Fruit fly (Drosophila melanogaster) whole organism, pupa: ENCODE results near the gene CG1695.

Experiments used
- CG12605 ChIP-seq: fragments of 200-800 bp; sonication (Bioruptor generic); IDR thresholded peaks from 2 replicates; pipeline ENCODE4 v1.3.6; 2022; ENCODE audit warnings: missing biosample characterization, missing genetic modification characterization
- CG13204 ChIP-seq: fragments of 200-800 bp; sonication (Bioruptor generic); optimal IDR thresholded peaks from 2 replicates; lab custom pipeline; 2018; ENCODE audit warnings: missing biosample characterization, mild to moderate bottlenecking, missing genetic modification characterization, moderate library complexity
- CG15710 ChIP-seq: fragments of 200-800 bp; sonication (Bioruptor generic); optimal IDR thresholded peaks from 2 replicates; lab custom pipeline; 2018; ENCODE audit warnings: missing biosample characterization, mild to moderate bottlenecking, missing genetic modification characterization, moderate library complexity
- CG17806 ChIP-seq: fragments of 200-800 bp; sonication (Bioruptor generic); optimal IDR thresholded peaks from 2 replicates; lab custom pipeline; 2018; ENCODE audit warnings: missing biosample characterization, mild to moderate bottlenecking, missing genetic modification characterization, moderate library complexity
- CG32121 ChIP-seq: fragments of 200-800 bp; sonication (Bioruptor generic); IDR thresholded peaks from 2 replicates; pipeline ENCODE4 v1.3.6; 2022; ENCODE audit warnings: missing biosample characterization, missing genetic modification characterization
- CG34367 ChIP-seq: fragments of 200-800 bp; sonication (Bioruptor generic); optimal IDR thresholded peaks from 2 replicates; lab custom pipeline; 2018; ENCODE audit warnings: missing biosample characterization, mild to moderate bottlenecking, missing genetic modification characterization
- CG4496 ChIP-seq: fragments of 200-800 bp; sonication (Bioruptor generic); IDR thresholded peaks from 3 replicates; pipeline ENCODE4 v1.3.6; 2022; ENCODE audit warnings: missing biosample characterization, missing genetic modification characterization
- CG8159 ChIP-seq: fragments of 200-800 bp; sonication (Bioruptor generic); optimal IDR thresholded peaks from 3 replicates; lab custom pipeline; 2018; ENCODE audit warnings: missing biosample characterization, mild to moderate bottlenecking, missing genetic modification characterization, moderate library complexity
- CG8301 ChIP-seq: fragments of 200-800 bp; sonication (Bioruptor generic); optimal IDR thresholded peaks from 2 replicates; lab custom pipeline; 2018; ENCODE audit warnings: missing biosample characterization, mild to moderate bottlenecking, missing genetic modification characterization
- EcR ChIP-seq: fragments of 200-800 bp; sonication (Bioruptor generic); optimal IDR thresholded peaks from 3 replicates; lab custom pipeline; 2019; ENCODE audit warnings: missing biosample characterization, missing genetic modification characterization, mild to moderate bottlenecking, moderate library complexity, missing genetic modification reagents
- Pif1B ChIP-seq: fragments of 200-800 bp; sonication (Bioruptor generic); optimal IDR thresholded peaks from 3 replicates; lab custom pipeline; 2016; ENCODE audit warnings: missing biosample characterization, missing genetic modification characterization
- gl ChIP-seq: fragments of 200-800 bp; sonication (Bioruptor generic); optimal IDR thresholded peaks from 2 replicates; lab custom pipeline; 2018; ENCODE audit warnings: missing biosample characterization, mild to moderate bottlenecking, missing genetic modification characterization
- rn ChIP-seq: fragments of 200-800 bp; sonication (Bioruptor generic); IDR thresholded peaks from 2 replicates; pipeline ENCODE4 v1.3.6; 2022; ENCODE audit warnings: missing biosample characterization, missing genetic modification characterization

DNA sequence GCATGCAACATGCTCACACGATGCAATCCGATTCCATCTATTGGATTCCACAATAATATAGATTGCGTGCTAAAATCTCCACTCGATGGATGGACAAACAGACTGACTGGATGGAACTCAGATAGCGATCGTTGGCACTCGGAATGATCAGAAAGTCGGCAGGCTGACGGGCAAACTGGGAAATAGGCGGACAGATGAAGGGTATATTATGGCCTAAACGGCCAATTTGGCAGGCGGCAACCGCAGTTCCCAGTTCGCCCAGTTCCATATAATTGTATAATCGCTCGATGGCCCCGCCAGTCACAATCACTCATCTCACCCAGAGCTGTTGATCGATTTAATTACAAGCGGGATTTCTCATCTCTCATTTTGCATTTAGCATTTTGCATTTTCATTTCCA is 14.4 kb upstream of the CG1695 start, which contains the start of gene Obp19d:
- TF ChIP-seq CG13204 = no peak
- TF ChIP-seq CG4496 (GFP tag; lab: Robert Waterston, UW) = no peak
- no peak for TF ChIP-seq CG34367 (tag; lab: Kevin White, UChicago)
- TF ChIP-seq CG8159 (tag; lab: Kevin White, UChicago) = no peak
- no peak for TF ChIP-seq CG8301 (tag; lab: Kevin White, UChicago)
- no peak for TF ChIP-seq CG12605 (GFP tag; lab: Robert Waterston, UW)
- TF ChIP-seq EcR (GFP tag; lab: Kevin White, UChicago) = no peak
- no peak for TF ChIP-seq CG17806 (tag; lab: Kevin White, UChicago)
- TF ChIP-seq CG32121 (GFP tag; lab: Robert Waterston, UW) = no peak
- no peak for TF ChIP-seq CG15710
- TF ChIP-seq Pif1B (GFP tag; lab: Kevin White, UChicago) = no peak
- no peak for TF ChIP-seq rn (GFP tag; lab: Robert Waterston, UW)
- no peak for TF ChIP-seq gl
